Worm (Caenorhabditis elegans) whole organism, midembryonic: ENCODE measurements around the gene Y49F6A.5.

Source experiments
- T22C8.4 ChIP-seq: fragments of 200-800 bp; sonication (Bioruptor generic); IDR thresholded peaks from 2 replicates; pipeline ENCODE4 v1.3.6; 2022; ENCODE audit warnings: missing genetic modification characterization, missing compliant biosample characterization
- cog-1 ChIP-seq: sonication (generic microtip); optimal IDR thresholded peaks from 2 replicates; lab custom pipeline; 2016; ENCODE audit warnings: missing genetic modification characterization, missing compliant biosample characterization
- flt-1 ChIP-seq: fragments of 200-800 bp; sonication (Bioruptor generic); IDR thresholded peaks from 2 replicates; pipeline ENCODE4 v1.3.6; 2022; ENCODE audit warnings: missing genetic modification characterization, missing compliant biosample characterization
- klf-2 ChIP-seq: fragments of 200-800 bp; sonication (Bioruptor generic); conservative IDR thresholded peaks from 2 replicates; pipeline ENCODE4 v1.3.6; 2022; ENCODE audit warnings: missing genetic modification reagents, missing genetic modification characterization, missing compliant biosample characterization
- med-1 ChIP-seq: sonication (generic microtip); optimal IDR thresholded peaks from 2 replicates; lab custom pipeline; 2017; ENCODE audit warnings: missing genetic modification characterization, mild to moderate bottlenecking, missing compliant biosample characterization, antibody characterized with exemption, missing genetic modification reagents; ENCODE audit not compliant: insufficient read depth
- ref-1 ChIP-seq: fragments of 200-800 bp; sonication (Bioruptor generic); conservative IDR thresholded peaks from 2 replicates; pipeline ENCODE4 v1.3.6; 2022; ENCODE audit warnings: missing genetic modification reagents, missing genetic modification characterization, missing compliant biosample characterization
- tab-1 ChIP-seq: fragments of 200-800 bp; sonication (Bioruptor generic); IDR thresholded peaks from 2 replicates; pipeline ENCODE4 v1.3.6; 2022; ENCODE audit warnings: missing genetic modification characterization, missing compliant biosample characterization
- ztf-23 ChIP-seq: fragments of 200-800 bp; sonication (Bioruptor generic); IDR thresholded peaks from 2 replicates; pipeline ENCODE4 v1.3.6; 2022; ENCODE audit warnings: missing genetic modification reagents, missing genetic modification characterization, missing compliant biosample characterization
- ztf-29 ChIP-seq: fragments of 200-800 bp; sonication (Bioruptor generic); IDR thresholded peaks from 2 replicates; pipeline ENCODE4 v1.3.6; 2022; ENCODE audit warnings: missing genetic modification reagents, missing genetic modification characterization, missing compliant biosample characterization

DNA sequence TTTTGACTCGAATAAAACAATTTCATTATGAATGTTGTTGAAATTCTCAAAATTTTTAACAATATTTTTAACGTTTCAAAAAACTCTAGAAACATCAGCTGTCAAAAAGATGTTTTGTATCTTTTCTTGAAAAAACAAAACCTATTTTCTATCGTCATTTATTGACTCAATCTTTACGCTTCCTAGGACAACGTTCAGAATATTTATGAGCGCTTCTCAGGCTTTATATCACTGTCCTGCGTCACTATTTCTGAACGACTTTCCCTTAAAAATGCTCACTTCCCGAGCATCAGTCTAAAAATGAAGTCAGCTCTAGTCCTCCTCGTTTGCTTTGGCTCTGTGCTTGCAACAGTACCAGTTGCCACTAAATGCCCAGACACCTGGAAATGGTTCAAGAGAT is 31.5 kb downstream of the Y49F6A.5 start, which contains the start of gene clec-133:
- TF ChIP-seq tab-1 (GFP tag; lab: Robert Waterston, UW) (no peak), klf-2 (GFP tag; lab: Robert Waterston, UW) (no peak), T22C8.4 (GFP tag; lab: Robert Waterston, UW) (no peak), ztf-29 (no peak), ztf-23 (GFP tag; lab: Robert Waterston, UW) (no peak), med-1 (GFP tag; lab: Kevin White, UChicago) (no peak), cog-1 (tag; lab: Kevin White, UChicago) (no peak), flt-1 (GFP tag; lab: Robert Waterston, UW) (no peak), ref-1 (GFP tag; lab: Robert Waterston, UW) (no peak)
